Fruit fly (Drosophila melanogaster) whole organism, pupa: Measurements from ENCODE around the gene mip130.

ENCODE experiments used
- CG17806 ChIP-seq: fragments of 200-800 bp; sonication (Bioruptor generic); optimal IDR thresholded peaks from 2 replicates; lab custom pipeline; 2018; ENCODE audit warnings: missing biosample characterization, mild to moderate bottlenecking, missing genetic modification characterization, moderate library complexity
- CG4496 ChIP-seq: fragments of 200-800 bp; sonication (Bioruptor generic); IDR thresholded peaks from 3 replicates; pipeline ENCODE4 v1.3.6; 2022; ENCODE audit warnings: missing biosample characterization, missing genetic modification characterization
- D1 ChIP-seq: fragments of 200-800 bp; sonication (Bioruptor generic); optimal IDR thresholded peaks from 2 replicates; lab custom pipeline; 2018; ENCODE audit warnings: missing biosample characterization, mild to moderate bottlenecking, missing genetic modification characterization, moderate library complexity

DNA sequence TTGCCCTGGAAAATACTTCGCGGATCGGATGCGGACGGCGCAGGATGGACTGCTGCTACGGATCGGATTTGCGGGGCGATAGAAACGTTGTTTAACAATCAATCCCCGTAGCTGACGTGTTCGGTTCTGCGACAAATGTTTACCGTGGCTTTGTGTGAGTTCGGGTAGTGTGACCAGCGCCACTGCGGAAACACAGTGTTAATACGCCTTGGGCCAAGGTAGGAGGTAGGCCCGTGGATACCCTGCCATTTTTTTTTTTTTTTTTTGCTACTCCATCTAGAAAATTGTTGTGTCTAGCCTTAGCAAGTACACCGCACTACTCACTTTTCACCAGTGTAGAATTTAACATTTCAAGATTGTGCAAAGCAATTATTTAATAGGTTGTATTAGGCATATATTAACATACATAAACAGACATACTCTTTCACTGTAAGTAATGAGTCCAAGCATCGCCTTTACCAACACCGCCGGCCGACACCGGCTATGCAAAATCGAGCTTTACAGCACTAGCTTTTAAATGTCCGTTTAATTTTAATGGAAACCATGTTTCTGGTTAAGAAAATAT is 46.3 kb upstream of the mip130 start, which contains the start of gene deltaCOP:
- no peak for TF ChIP-seq D1 (tag; lab: Kevin White, UChicago)
- TF ChIP-seq CG17806 = peak; percentile 54
- TF ChIP-seq CG4496 (GFP tag; lab: Robert Waterston, UW) = peak; percentile 69; the same call in 2 of the 3 replicates
